Worm (Caenorhabditis elegans): ENCODE results near the gene C04A11.5.

- TF ChIP-seq F13C5.2 (tag; optimal IDR thresholded peaks at IDR 0.05), result no peak
- TF ChIP-seq ets-7 (tag; optimal IDR thresholded peaks at IDR 0.05), result no peak
- TF ChIP-seq ama-1 (optimal IDR thresholded peaks at IDR 0.05), result no peak
- no peak for TF ChIP-seq ceh-36 (tag; optimal IDR thresholded peaks at IDR 0.05)
- no peak for TF ChIP-seq flt-1 (GFP tag; IDR thresholded peaks at IDR 0.05)
- no peak for TF ChIP-seq tra-4 (tag; optimal IDR thresholded peaks at IDR 0.05)
- TF ChIP-seq hmg-4 (GFP tag; optimal IDR thresholded peaks at IDR 0.05), result no peak
- TF ChIP-seq scrt-1 (GFP tag; IDR thresholded peaks at IDR 0.05), result no peak
- TF ChIP-seq tbx-37 (GFP tag; conservative IDR thresholded peaks at IDR 0.05), result no peak
- no peak for TF ChIP-seq tbx-11 (GFP tag; IDR thresholded peaks at IDR 0.05)
- no peak for TF ChIP-seq aly-1 (tag; optimal IDR thresholded peaks at IDR 0.05)
- no peak for TF ChIP-seq hnd-1 (tag; optimal IDR thresholded peaks at IDR 0.05)
- TF ChIP-seq pes-1 (GFP tag; IDR thresholded peaks at IDR 0.05), result no peak
- TF ChIP-seq B0310.2 (tag; optimal IDR thresholded peaks at IDR 0.05), result no peak
These were observed 45.8 kb upstream of the C04A11.5 start, which contains the start of gene nlp-53 for ce11 chrX:13618574-13618973.
